Worm (Caenorhabditis elegans) whole organism, mixed stage, embryonic: Measurements from ENCODE around the gene C45B2.8.
A peak's percentile ranks its signal among the peaks of the same experiment; 100 is the strongest.

Experiments
- M03D4.4 ChIP-seq: sonication (generic microtip); optimal IDR thresholded peaks from 2 replicates; lab custom pipeline; 2017; ENCODE audit warnings: mild to moderate bottlenecking, missing genetic modification characterization, missing compliant biosample characterization
- blmp-1 ChIP-seq: fragments of 150-350 bp; optimal IDR thresholded peaks from 2 replicates; lab custom pipeline; 2014; ENCODE audit warnings: missing biosample characterization, missing genetic modification characterization
- ceh-39 ChIP-seq: fragments of 150-350 bp; optimal IDR thresholded peaks from 2 replicates; lab custom pipeline; 2014; ENCODE audit warnings: missing biosample characterization, missing genetic modification characterization
- ceh-43 ChIP-seq: fragments of 200-800 bp; sonication (Bioruptor generic); optimal IDR thresholded peaks from 2 replicates; lab custom pipeline; 2018; ENCODE audit warnings: mild to moderate bottlenecking, missing genetic modification characterization, moderate library complexity, missing compliant biosample characterization
- ceh-83 ChIP-seq: fragments of 200-800 bp; sonication (Bioruptor generic); optimal IDR thresholded peaks from 2 replicates; lab custom pipeline; 2018; ENCODE audit warnings: mild to moderate bottlenecking, missing genetic modification characterization, missing compliant biosample characterization
- ces-1 ChIP-seq: fragments of 150-350 bp; optimal IDR thresholded peaks from 2 replicates; lab custom pipeline; 2014; ENCODE audit warnings: missing biosample characterization, missing genetic modification reagents, missing genetic modification characterization
- cnd-1 ChIP-seq: fragments of 200-800 bp; sonication (Bioruptor generic); optimal IDR thresholded peaks from 2 replicates; lab custom pipeline; 2018; ENCODE audit warnings: mild to moderate bottlenecking, missing genetic modification characterization, missing compliant biosample characterization
- drap-1 ChIP-seq: fragments of 200-800 bp; sonication (Bioruptor generic); optimal IDR thresholded peaks from 3 replicates; lab custom pipeline; 2018; ENCODE audit warnings: mild to moderate bottlenecking, missing genetic modification characterization, missing compliant biosample characterization
- elt-1 ChIP-seq: sonication (generic microtip); optimal IDR thresholded peaks from 2 replicates; lab custom pipeline; 2017; ENCODE audit warnings: missing genetic modification characterization, mild to moderate bottlenecking, missing compliant biosample characterization, antibody characterized with exemption, moderate library complexity, borderline replicate concordance; ENCODE audit not compliant: insufficient read depth
- flh-1 ChIP-seq: fragments of 200-800 bp; sonication (Bioruptor generic); optimal IDR thresholded peaks from 2 replicates; lab custom pipeline; 2018; ENCODE audit warnings: mild to moderate bottlenecking, missing genetic modification characterization, moderate library complexity, missing compliant biosample characterization
- ham-2 ChIP-seq: fragments of 200-800 bp; sonication (Bioruptor generic); optimal IDR thresholded peaks from 2 replicates; lab custom pipeline; 2018; ENCODE audit warnings: mild to moderate bottlenecking, missing genetic modification characterization, missing compliant biosample characterization
- hlh-1 ChIP-seq: fragments of 150-350 bp; optimal IDR thresholded peaks from 2 replicates; lab custom pipeline; 2014; ENCODE audit warnings: missing biosample characterization, missing genetic modification reagents, missing genetic modification characterization
- lin-13 ChIP-seq: fragments of 150-350 bp; optimal IDR thresholded peaks from 2 replicates; lab custom pipeline; 2014; ENCODE audit warnings: missing biosample characterization, missing genetic modification characterization
- lsy-2 ChIP-seq: fragments of 150-350 bp; optimal IDR thresholded peaks from 2 replicates; lab custom pipeline; 2014; ENCODE audit warnings: missing biosample characterization, missing genetic modification characterization
- mab-5 ChIP-seq: fragments of 150-350 bp; optimal IDR thresholded peaks from 2 replicates; lab custom pipeline; 2014; ENCODE audit warnings: missing biosample characterization, missing genetic modification characterization
- mep-1 ChIP-seq: fragments of 150-350 bp; optimal IDR thresholded peaks from 2 replicates; lab custom pipeline; 2017; ENCODE audit warnings: missing biosample characterization, missing genetic modification reagents, missing genetic modification characterization, inconsistent platforms
- mls-2 ChIP-seq: sonication (generic microtip); optimal IDR thresholded peaks from 2 replicates; lab custom pipeline; 2016; ENCODE audit warnings: mild to moderate bottlenecking, missing genetic modification characterization, moderate library complexity, missing compliant biosample characterization
- nhr-12 ChIP-seq: fragments of 150-350 bp; optimal IDR thresholded peaks from 2 replicates; lab custom pipeline; 2014; ENCODE audit warnings: missing biosample characterization, missing genetic modification characterization
- nhr-237 ChIP-seq: fragments of 150-350 bp; optimal IDR thresholded peaks from 2 replicates; lab custom pipeline; 2014; ENCODE audit warnings: missing biosample characterization, missing genetic modification characterization
- nhr-28 ChIP-seq: fragments of 150-350 bp; optimal IDR thresholded peaks from 2 replicates; lab custom pipeline; 2014; ENCODE audit warnings: missing biosample characterization, missing genetic modification characterization
- pha-4 ChIP-seq: fragments of 150-350 bp; optimal IDR thresholded peaks from 2 replicates; lab custom pipeline; 2018; ENCODE audit warnings: missing biosample characterization, missing genetic modification reagents, missing genetic modification characterization
- sem-2 ChIP-seq: fragments of 200-800 bp; sonication (Bioruptor generic); optimal IDR thresholded peaks from 2 replicates; lab custom pipeline; 2018; ENCODE audit warnings: mild to moderate bottlenecking, missing genetic modification characterization, missing compliant biosample characterization
- sptf-1 ChIP-seq: sonication (generic microtip); optimal IDR thresholded peaks from 2 replicates; lab custom pipeline; 2017; ENCODE audit warnings: mild to moderate bottlenecking, missing genetic modification characterization, moderate library complexity, missing compliant biosample characterization
- tbx-8 ChIP-seq: fragments of 200-800 bp; sonication (Bioruptor generic); optimal IDR thresholded peaks from 2 replicates; lab custom pipeline; 2018; ENCODE audit warnings: mild to moderate bottlenecking, missing genetic modification characterization, moderate library complexity, missing compliant biosample characterization
- unc-120 ChIP-seq: sonication (generic microtip); optimal IDR thresholded peaks from 2 replicates; lab custom pipeline; 2017; ENCODE audit warnings: missing genetic modification characterization, missing compliant biosample characterization; ENCODE audit not compliant: poor library complexity, severe bottlenecking
- unc-62 ChIP-seq: fragments of 150-350 bp; optimal IDR thresholded peaks from 2 replicates; lab custom pipeline; 2014; ENCODE audit warnings: missing biosample characterization, missing genetic modification reagents, missing genetic modification characterization
- zip-8 ChIP-seq: fragments of 150-350 bp; optimal IDR thresholded peaks from 2 replicates; lab custom pipeline; 2014; ENCODE audit warnings: missing biosample characterization, missing genetic modification characterization
- ztf-11 ChIP-seq: fragments of 150-350 bp; optimal IDR thresholded peaks from 2 replicates; lab custom pipeline; 2014; ENCODE audit warnings: missing biosample characterization, missing genetic modification characterization

The C45B2.8 gene

DNA sequence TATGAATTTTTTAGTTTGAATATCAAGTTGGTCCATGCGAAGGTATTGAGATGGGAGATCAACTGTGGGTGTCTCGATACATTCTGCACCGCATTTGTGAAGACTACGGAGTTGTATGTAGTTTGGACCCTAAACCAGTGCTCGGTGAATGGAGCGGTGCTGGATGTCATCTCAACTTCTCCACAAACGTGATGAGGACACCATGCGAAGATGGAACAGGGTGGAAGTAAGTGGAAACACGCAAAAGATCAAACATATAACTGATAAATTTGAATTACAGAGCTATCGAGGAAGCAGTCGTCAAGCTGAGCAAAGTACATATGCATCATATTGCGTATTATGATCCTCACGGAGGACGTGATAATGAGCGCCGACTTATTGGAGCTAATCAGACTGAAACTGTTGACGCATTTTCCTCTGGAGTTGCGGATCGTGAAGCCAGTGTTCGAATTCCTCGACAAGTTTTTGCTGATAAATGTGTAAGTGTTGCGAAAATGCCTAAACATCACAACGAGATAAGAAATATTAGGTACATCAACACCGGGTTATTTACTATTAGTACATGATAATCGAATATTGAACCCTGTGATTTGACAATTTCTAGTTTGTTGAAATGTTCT, 28.5 kb upstream of the C45B2.8 start:
- TF ChIP-seq nhr-28 = no peak

DNA sequence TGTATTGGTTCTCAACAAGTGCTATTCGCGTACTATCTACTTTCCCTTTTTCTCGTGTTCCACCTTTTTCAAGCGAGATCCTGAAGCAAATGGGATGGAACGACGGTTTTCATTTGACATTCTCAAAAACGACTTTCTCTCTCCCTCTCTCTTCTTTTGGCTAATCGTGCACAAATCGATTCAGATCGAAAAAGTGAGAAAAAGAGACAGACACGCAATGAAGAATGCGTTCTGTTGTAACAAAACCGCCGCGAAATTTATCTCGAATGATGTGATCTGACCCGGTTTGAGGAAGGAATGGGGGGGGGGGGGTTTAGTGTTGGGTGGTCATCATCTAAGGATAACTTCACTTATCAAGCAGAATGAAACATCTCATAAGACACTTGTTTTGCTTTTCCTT, 23.4 kb upstream of the C45B2.8 start:
- TF ChIP-seq flh-1 (no peak), blmp-1 (no peak), elt-1 (tag; lab: Kevin White, UChicago) (no peak), sem-2 (GFP tag; lab: Kevin White, UChicago) (no peak), nhr-237 (tag; lab: Kevin White, UChicago) (no peak), lin-13 (tag; lab: Kevin White, UChicago) (no peak), ceh-39 (tag; lab: Kevin White, UChicago) (no peak), pha-4 (tag; lab: Kevin White, UChicago) (no peak), mep-1 (tag; lab: Kevin White, UChicago) (no peak), cnd-1 (tag; lab: Kevin White, UChicago) (no peak), drap-1 (GFP tag; lab: Kevin White, UChicago) (no peak), sptf-1 (tag; lab: Kevin White, UChicago) (no peak), hlh-1 (no peak), zip-8 (tag; lab: Kevin White, UChicago) (no peak)

DNA sequence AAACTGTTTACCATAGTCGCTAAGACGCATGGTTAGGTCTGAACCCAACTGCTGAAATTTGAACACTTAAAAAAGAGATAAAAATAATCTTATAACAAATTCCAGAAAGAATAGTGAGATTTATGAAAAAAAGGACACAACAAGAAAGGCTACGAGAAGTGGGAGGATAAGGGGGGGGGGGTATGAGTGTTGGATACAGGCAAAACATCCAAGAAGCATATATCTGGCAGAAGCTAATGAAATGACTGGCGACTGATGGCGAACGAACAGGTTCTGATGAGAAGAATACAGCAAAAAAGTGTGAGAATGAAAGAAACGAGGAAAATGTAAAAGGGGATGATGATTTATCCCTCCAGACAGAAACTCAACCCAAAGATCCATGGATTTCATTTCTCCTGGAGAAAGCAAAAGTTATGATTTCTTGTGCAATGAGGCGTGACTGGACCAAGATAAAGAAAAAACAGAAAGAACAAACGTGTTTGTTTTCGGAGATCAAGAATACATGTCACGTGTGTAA, 21.8 kb upstream of the C45B2.8 start, which contains the start of gene ptr-4:
TSS of gene ptr-4 (minus strand) at position 51 of the 517 bp plus-strand sequence.
- no peak for TF ChIP-seq elt-1 (tag; lab: Kevin White, UChicago)
- TF ChIP-seq ceh-39 (tag; lab: Kevin White, UChicago) = no peak
- no peak for TF ChIP-seq M03D4.4
- TF ChIP-seq mab-5 (tag; lab: Kevin White, UChicago) = no peak
- no peak for TF ChIP-seq tbx-8
- TF ChIP-seq mep-1 (tag; lab: Kevin White, UChicago) = no peak
- no peak for TF ChIP-seq sptf-1 (tag; lab: Kevin White, UChicago)
- TF ChIP-seq, all 35 proteins: peak for 0

- no peak for TF ChIP-seq nhr-12 (tag; lab: Kevin White, UChicago)
- TF ChIP-seq elt-1 (tag; lab: Kevin White, UChicago) = peak; percentile 79
- peak; percentile 82 for TF ChIP-seq ham-2 (GFP tag; lab: Kevin White, UChicago)
These were observed 21.2 kb upstream of the C45B2.8 start for ce11 chrX:6066618-6067017.

DNA sequence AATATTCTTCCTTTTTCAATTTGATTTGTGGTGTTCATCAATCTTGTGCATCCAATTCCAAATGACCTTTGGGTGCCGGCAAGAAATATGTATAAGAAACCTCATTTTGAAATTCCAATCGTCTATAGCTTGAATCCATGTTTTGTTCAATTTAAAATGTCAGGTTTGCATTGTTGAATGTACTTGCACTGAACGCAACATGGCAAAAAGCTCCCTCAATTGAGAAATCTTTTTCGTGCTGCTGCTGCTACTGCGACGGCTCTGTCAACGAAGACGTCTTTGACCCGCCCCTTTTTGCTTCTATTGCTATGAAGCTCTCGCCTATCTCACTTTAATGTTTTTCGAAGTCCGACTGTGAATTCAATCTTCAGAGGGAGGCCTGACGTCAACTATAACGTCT, 12.6 kb upstream of the C45B2.8 start, which contains the start of gene lgc-58:
TSS of gene lgc-58 (plus strand) at position 301 of the 400 bp plus-strand sequence.
- TF ChIP-seq tbx-8 = no peak
- no peak for TF ChIP-seq sem-2 (GFP tag; lab: Kevin White, UChicago)
- no peak for TF ChIP-seq ceh-39 (tag; lab: Kevin White, UChicago)
- TF ChIP-seq cnd-1 (tag; lab: Kevin White, UChicago) = no peak
- TF ChIP-seq flh-1 = no peak
- no peak for TF ChIP-seq drap-1 (GFP tag; lab: Kevin White, UChicago)
- TF ChIP-seq unc-62 (GFP tag; lab: Kevin White, UChicago) = no peak

DNA sequence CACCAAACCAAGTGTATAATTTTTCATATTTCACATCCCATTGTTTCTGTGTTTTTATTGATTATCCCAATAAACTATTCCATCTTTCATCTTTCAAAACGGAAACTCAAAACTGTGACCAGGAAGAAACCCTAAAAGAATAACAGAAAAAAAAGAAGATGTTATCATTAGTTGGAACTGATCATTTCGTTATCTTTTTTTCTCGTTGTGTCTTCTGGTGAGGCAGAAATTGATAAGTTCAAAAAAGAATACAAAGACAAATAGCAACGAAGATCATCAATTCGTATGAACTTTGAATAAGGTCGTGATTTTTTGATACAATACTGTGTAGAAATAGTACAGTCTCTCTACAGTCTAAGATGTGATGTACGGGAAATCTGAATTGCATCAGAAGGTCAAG, 6.0 kb upstream of the C45B2.8 start:
- TF ChIP-seq zip-8 (tag; lab: Kevin White, UChicago) = no peak
- TF ChIP-seq ceh-83 (GFP tag; lab: Kevin White, UChicago) = no peak
- TF ChIP-seq ztf-11 (tag; lab: Kevin White, UChicago) = no peak
- no peak for TF ChIP-seq sptf-1 (tag; lab: Kevin White, UChicago)
- no peak for TF ChIP-seq nhr-12 (tag; lab: Kevin White, UChicago)
- no peak for TF ChIP-seq ceh-43
- no peak for TF ChIP-seq M03D4.4
- TF ChIP-seq mls-2 (tag; lab: Kevin White, UChicago) = no peak
- TF ChIP-seq unc-120 = no peak
- TF ChIP-seq lsy-2 (tag; lab: Kevin White, UChicago) = no peak
- no peak for TF ChIP-seq sem-2 (GFP tag; lab: Kevin White, UChicago)
- TF ChIP-seq lin-13 (tag; lab: Kevin White, UChicago) = no peak
- TF ChIP-seq ces-1 = no peak
- TF ChIP-seq nhr-237 (tag; lab: Kevin White, UChicago) = no peak
- no peak for TF ChIP-seq elt-1 (tag; lab: Kevin White, UChicago)
- TF ChIP-seq tbx-8 = no peak
